Worm (Caenorhabditis elegans): ENCODE results near the gene mml-1.

mml-1 gene

DNA sequence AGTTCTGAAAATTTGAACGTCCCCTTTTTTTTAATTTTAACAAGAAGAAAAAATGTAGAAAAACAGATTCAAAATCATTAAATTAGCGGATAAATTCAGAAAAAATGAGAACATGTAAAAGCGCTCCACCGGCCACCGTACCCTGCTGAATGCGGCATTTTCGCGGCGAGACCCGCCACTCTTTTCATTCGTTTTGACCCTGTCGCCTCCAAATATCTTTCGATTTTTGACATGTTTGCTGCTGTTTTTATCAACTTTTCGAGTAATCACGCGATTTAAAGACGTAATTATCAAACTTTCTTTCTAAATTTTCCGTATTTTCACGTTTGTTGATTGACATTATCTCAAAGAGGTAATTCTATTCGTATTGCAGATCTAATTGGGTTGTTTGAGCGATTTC is 38.3 kb downstream of the mml-1 start, which contains the start of gene gsp-2 (continued):
- TF ChIP-seq hlh-12 (tag; optimal IDR thresholded peaks at IDR 0.05) (no peak), chd-7 (tag; optimal IDR thresholded peaks at IDR 0.05) (no peak), gei-17 (GFP tag; optimal IDR thresholded peaks at IDR 0.05) (no peak), ceh-27 (GFP tag; optimal IDR thresholded peaks at IDR 0.05) (peak; percentile 69), ztf-26 (tag; optimal IDR thresholded peaks at IDR 0.05) (no peak), lin-54 (GFP tag; optimal IDR thresholded peaks at IDR 0.05) (peak; percentile 61), B0035.1 (tag; optimal IDR thresholded peaks at IDR 0.05) (no peak), F57A8.1 (GFP tag; optimal IDR thresholded peaks at IDR 0.05) (no peak), lir-1 (GFP tag; conservative IDR thresholded peaks at IDR 0.05) (peak; percentile 62; the same call in 1 of the 2 replicates), B0336.3 (GFP tag; IDR thresholded peaks at IDR 0.05) (peak; percentile 28; the same call in 1 of the 2 replicates), sdz-38 (tag; optimal IDR thresholded peaks at IDR 0.05) (no peak), attf-6 (GFP tag; IDR thresholded peaks at IDR 0.05) (no peak), ztf-6 (GFP tag; IDR thresholded peaks at IDR 0.05) (no peak), F52B5.7 (tag; optimal IDR thresholded peaks at IDR 0.05) (no peak), sptf-2 (GFP tag; optimal IDR thresholded peaks at IDR 0.05) (no peak), zim-3 (tag; optimal IDR thresholded peaks at IDR 0.05) (no peak), ceh-40 (GFP tag; IDR thresholded peaks at IDR 0.05) (no peak), F33H1.4 (GFP tag; IDR thresholded peaks at IDR 0.05) (peak; percentile 90), let-526 (GFP tag; IDR thresholded peaks at IDR 0.05) (no peak), unc-130 (GFP tag; optimal IDR thresholded peaks at IDR 0.05) (no peak), lin-35 (GFP tag; optimal IDR thresholded peaks at IDR 0.05) (no peak), efl-1 (GFP tag; optimal IDR thresholded peaks at IDR 0.05) (peak; percentile 67), repo-1 (tag; optimal IDR thresholded peaks at IDR 0.05) (no peak), attf-3 (GFP tag; conservative IDR thresholded peaks at IDR 0.05) (peak; percentile 40; the same call in 1 of the 2 replicates), ceh-58 (GFP tag; IDR thresholded peaks at IDR 0.05) (no peak), madf-6 (GFP tag; IDR thresholded peaks at IDR 0.05) (peak; percentile 71; the same call in 1 of the 2 replicates), D2030.7 (GFP tag; IDR thresholded peaks at IDR 0.05) (no peak; the same call in 1 of the 2 replicates), madf-8 (GFP tag; conservative IDR thresholded peaks at IDR 0.05) (0 out of 2 replicates have a peak, but pooled peaks have one; percentile 22), T26A5.8 (tag; optimal IDR thresholded peaks at IDR 0.05) (no peak), ccch-3 (GFP tag; optimal IDR thresholded peaks at IDR 0.05) (no peak), athp-1 (tag; optimal IDR thresholded peaks at IDR 0.05) (no peak)

DNA sequence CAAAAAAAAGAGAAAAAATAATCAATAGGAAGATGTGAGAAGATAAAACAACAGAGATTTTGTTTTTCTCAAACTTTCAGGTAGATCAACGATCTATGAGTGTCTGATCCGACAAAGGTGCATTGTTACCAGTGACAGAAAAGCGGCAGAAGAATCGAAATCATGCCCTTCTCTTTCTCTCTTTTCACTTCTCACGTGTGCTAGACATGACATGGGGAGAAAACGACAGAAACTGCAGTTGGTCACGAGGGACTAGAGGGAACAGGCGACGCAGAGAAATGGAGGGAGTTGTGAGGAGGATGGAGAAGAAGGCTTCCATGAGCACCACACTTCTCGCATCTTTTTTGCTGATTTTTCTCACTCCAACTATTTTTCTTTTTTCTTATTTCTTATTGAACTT is 39.3 kb downstream of the mml-1 start, which contains the start of gene F56C9.10:
Gene F56C9.10 (minus strand): TSS at position 97 of the 400 bp plus-strand sequence.
- peak in 1 of 3 experiments; percentile 27 for TF ChIP-seq lin-35 (GFP tag; optimal IDR thresholded peaks at IDR 0.05)
- peak; percentile 79 for TF ChIP-seq lin-40 (tag; optimal IDR thresholded peaks at IDR 0.05)
- TF ChIP-seq B0019.2 (GFP tag; conservative IDR thresholded peaks at IDR 0.05) = no peak
- TF ChIP-seq ztf-22 (GFP tag; optimal IDR thresholded peaks at IDR 0.05) = no peak
- TF ChIP-seq cebp-2 (GFP tag; IDR thresholded peaks at IDR 0.05) = no peak
- TF ChIP-seq C17E4.6 (GFP tag; IDR thresholded peaks at IDR 0.05) = no peak
- TF ChIP-seq K11D2.4 (GFP tag; IDR thresholded peaks at IDR 0.05) = 0 out of 2 replicates have a peak, but pooled peaks have one; percentile 35
- peak; percentile 75 for TF ChIP-seq athp-1 (tag; optimal IDR thresholded peaks at IDR 0.05)
- no peak for TF ChIP-seq ccch-3 (GFP tag; optimal IDR thresholded peaks at IDR 0.05)
- TF ChIP-seq ceh-27 (GFP tag; optimal IDR thresholded peaks at IDR 0.05) = peak; percentile 83
- peak; percentile 78 for TF ChIP-seq nhr-80 (tag; optimal IDR thresholded peaks at IDR 0.05)
- TF ChIP-seq T26A5.8 (tag; optimal IDR thresholded peaks at IDR 0.05) = no peak
- TF ChIP-seq tbx-9 (tag; optimal IDR thresholded peaks at IDR 0.05; ENCODE audit: borderline replicate concordance) = no peak
- TF ChIP-seq dpl-1 (GFP tag; optimal IDR thresholded peaks at IDR 0.05) = no peak
- TF ChIP-seq lin-54 (GFP tag; optimal IDR thresholded peaks at IDR 0.05) = peak; percentile 50
- TF ChIP-seq chd-7 (tag; optimal IDR thresholded peaks at IDR 0.05) = peak; percentile 82
- TF ChIP-seq C06A6.2 (GFP tag; conservative IDR thresholded peaks at IDR 0.05) = 0 out of 2 replicates have a peak, but pooled peaks have one; percentile 14
- no peak for TF ChIP-seq attf-3 (GFP tag; conservative IDR thresholded peaks at IDR 0.05)
- no peak for TF ChIP-seq madf-8 (GFP tag; conservative IDR thresholded peaks at IDR 0.05)
- TF ChIP-seq F39B2.1 (GFP tag; IDR thresholded peaks at IDR 0.05) = no peak
- peak; percentile 62 for TF ChIP-seq ztf-26 (tag; optimal IDR thresholded peaks at IDR 0.05)
- TF ChIP-seq B0261.1 (tag; optimal IDR thresholded peaks at IDR 0.05) = no peak
- no peak for TF ChIP-seq hlh-12 (tag; optimal IDR thresholded peaks at IDR 0.05)
- TF ChIP-seq pha-4 (tag; optimal IDR thresholded peaks at IDR 0.05) = no peak
- TF ChIP-seq lsl-1 (GFP tag; optimal IDR thresholded peaks at IDR 0.05) = no peak
- no peak for TF ChIP-seq F37B4.10 (GFP tag; IDR thresholded peaks at IDR 0.05)
- TF ChIP-seq nhr-90 (tag; optimal IDR thresholded peaks at IDR 0.05) = peak; percentile 47
- TF ChIP-seq die-1 (tag; optimal IDR thresholded peaks at IDR 0.05) = peak; percentile 34
